Fruit fly (Drosophila melanogaster) whole organism, embryonic: ENCODE measurements around the gene CG31926.
A peak's percentile ranks its signal among the peaks of the same experiment; 100 is the strongest.

Source experiments
- CG10565 ChIP-seq: fragments of 200-800 bp; sonication (Bioruptor generic); optimal IDR thresholded peaks from 3 replicates; lab custom pipeline; 2016; ENCODE audit warnings: missing biosample characterization, mild to moderate bottlenecking, missing genetic modification characterization
- CG11560 ChIP-seq: fragments of 200-800 bp; sonication (Bioruptor generic); IDR thresholded peaks from 3 replicates; pipeline ENCODE4 v1.3.6; 2022; ENCODE audit warnings: missing biosample characterization, missing genetic modification characterization
- CG13775 ChIP-seq: fragments of 200-800 bp; sonication (Bioruptor generic); optimal IDR thresholded peaks from 3 replicates; lab custom pipeline; 2017; ENCODE audit warnings: missing biosample characterization, mild to moderate bottlenecking, missing genetic modification characterization
- CG14710 ChIP-seq: fragments of 200-800 bp; sonication (Bioruptor generic); optimal IDR thresholded peaks from 3 replicates; lab custom pipeline; 2019; ENCODE audit warnings: missing biosample characterization, mild to moderate bottlenecking, missing genetic modification characterization, moderate library complexity
- CG17802 ChIP-seq: fragments of 200-800 bp; sonication (Bioruptor generic); optimal IDR thresholded peaks from 2 replicates; lab custom pipeline; 2018; ENCODE audit warnings: missing biosample characterization, mild to moderate bottlenecking, missing genetic modification characterization, moderate library complexity
- CG18262 ChIP-seq: fragments of 200-800 bp; optimal IDR thresholded peaks from 3 replicates; lab custom pipeline; 2019; ENCODE audit warnings: missing biosample characterization, mild to moderate bottlenecking, missing genetic modification characterization, moderate library complexity
- CG1832 ChIP-seq: fragments of 200-800 bp; sonication (Bioruptor generic); optimal IDR thresholded peaks from 2 replicates; lab custom pipeline; 2017; ENCODE audit warnings: missing biosample characterization, mild to moderate bottlenecking, missing genetic modification characterization, inconsistent platforms
- CG2712 ChIP-seq: fragments of 200-800 bp; optimal IDR thresholded peaks from 3 replicates; lab custom pipeline; 2019; ENCODE audit warnings: missing biosample characterization, mild to moderate bottlenecking, missing genetic modification characterization, moderate library complexity
- CG30403 ChIP-seq: fragments of 200-800 bp; sonication (Bioruptor generic); optimal IDR thresholded peaks from 3 replicates; lab custom pipeline; 2016; ENCODE audit warnings: missing biosample characterization, missing genetic modification characterization
- CG31224 ChIP-seq: fragments of 200-800 bp; sonication (Bioruptor generic); IDR thresholded peaks from 2 replicates; pipeline ENCODE4 v1.3.6; 2022; ENCODE audit warnings: missing biosample characterization, missing genetic modification characterization
- CG32772 ChIP-seq: fragments of 200-800 bp; sonication (Bioruptor generic); IDR thresholded peaks from 2 replicates; pipeline ENCODE4 v1.3.6; 2022; ENCODE audit warnings: missing biosample characterization, missing genetic modification characterization
- CG3726 ChIP-seq: fragments of 200-800 bp; sonication (Bioruptor generic); IDR thresholded peaks from 3 replicates; pipeline ENCODE4, ENCODE4 v1.3.6; 2022; ENCODE audit warnings: missing biosample characterization, missing genetic modification characterization
- CG4424 ChIP-seq: fragments of 200-800 bp; sonication (Bioruptor generic); optimal IDR thresholded peaks from 3 replicates; lab custom pipeline; 2016; ENCODE audit warnings: missing biosample characterization, missing genetic modification characterization
- CG4707 ChIP-seq: fragments of 200-800 bp; sonication (Bioruptor generic); optimal IDR thresholded peaks from 2 replicates; lab custom pipeline; 2018; ENCODE audit warnings: missing biosample characterization, mild to moderate bottlenecking, missing genetic modification characterization, moderate library complexity
- CG4820 ChIP-seq: fragments of 200-800 bp; sonication (Bioruptor generic); optimal IDR thresholded peaks from 3 replicates; lab custom pipeline; 2016; ENCODE audit warnings: missing biosample characterization, missing genetic modification characterization
- CG6683 ChIP-seq: fragments of 200-800 bp; sonication (Bioruptor generic); optimal IDR thresholded peaks from 2 replicates; lab custom pipeline; 2017; ENCODE audit warnings: missing biosample characterization, mild to moderate bottlenecking, missing genetic modification characterization, missing genetic modification reagents
- CG7556 ChIP-seq: fragments of 200-800 bp; sonication (Bioruptor generic); optimal IDR thresholded peaks from 2 replicates; lab custom pipeline; 2017; ENCODE audit warnings: missing biosample characterization, mild to moderate bottlenecking, missing genetic modification characterization
- CG7745 ChIP-seq: fragments of 200-800 bp; sonication (Bioruptor generic); optimal IDR thresholded peaks from 2 replicates; lab custom pipeline; 2018; ENCODE audit warnings: missing biosample characterization, mild to moderate bottlenecking, missing genetic modification characterization, moderate library complexity
- CG9727 ChIP-seq: fragments of 200-800 bp; sonication (Bioruptor generic); optimal IDR thresholded peaks from 3 replicates; lab custom pipeline; 2017; ENCODE audit warnings: missing biosample characterization, mild to moderate bottlenecking, missing genetic modification characterization
- CkIIα-i1 ChIP-seq: fragments of 200-800 bp; sonication (Bioruptor generic); IDR thresholded peaks from 2 replicates; pipeline ENCODE4 v1.3.6; 2022; ENCODE audit warnings: missing biosample characterization, missing genetic modification characterization
- D19A ChIP-seq: fragments of 200-800 bp; optimal IDR thresholded peaks from 3 replicates; lab custom pipeline; 2019; ENCODE audit warnings: missing biosample characterization, mild to moderate bottlenecking, missing genetic modification characterization, moderate library complexity
- Dll ChIP-seq: fragments of 200-800 bp; sonication (Bioruptor generic); IDR thresholded peaks from 4 replicates; pipeline ENCODE4 v1.3.6; 2022; ENCODE audit warnings: missing biosample characterization, missing genetic modification characterization; ENCODE audit not compliant: partially characterized antibody
- H15 ChIP-seq: fragments of 200-800 bp; sonication (Bioruptor generic); IDR thresholded peaks from 3 replicates; pipeline ENCODE4 v1.3.6; 2022; ENCODE audit warnings: missing biosample characterization, missing genetic modification characterization
- H2.0 ChIP-seq: fragments of 200-800 bp; sonication (Bioruptor generic); IDR thresholded peaks from 2 replicates; pipeline ENCODE4 v1.3.6; 2022; ENCODE audit warnings: missing biosample characterization, missing genetic modification characterization
- HmgD ChIP-seq: fragments of 200-800 bp; sonication (Bioruptor generic); optimal IDR thresholded peaks from 3 replicates; lab custom pipeline; 2016; ENCODE audit warnings: missing biosample characterization, missing genetic modification characterization
- Hr3 ChIP-seq: fragments of 200-800 bp; sonication (Bioruptor generic); optimal IDR thresholded peaks from 3 replicates; lab custom pipeline; 2016; ENCODE audit warnings: missing biosample characterization, missing genetic modification characterization
- MTF-1 ChIP-seq: fragments of 200-800 bp; sonication (Bioruptor generic); optimal IDR thresholded peaks from 2 replicates; lab custom pipeline; 2018; ENCODE audit warnings: missing biosample characterization, mild to moderate bottlenecking, missing genetic modification characterization, borderline replicate concordance
- Mes4 ChIP-seq: fragments of 200-800 bp; sonication (Bioruptor generic); optimal IDR thresholded peaks from 2 replicates; lab custom pipeline; 2016; ENCODE audit warnings: missing biosample characterization, missing genetic modification characterization
- Poxn ChIP-seq: fragments of 200-800 bp; sonication (Bioruptor generic); IDR thresholded peaks from 2 replicates; pipeline ENCODE4 v1.3.6; 2022; ENCODE audit warnings: missing biosample characterization, missing genetic modification characterization
- Stat92E ChIP-seq, 3 experiments: fragments of >200 bp in 2 of 3; fragments of 200-800 bp in 1 of 3; sonication (Bioruptor generic) in 1 of 3; optimal IDR thresholded peaks; 2 replicates each; lab custom pipeline; 2017 to 2019; ENCODE audit warnings: missing biosample characterization in 3 of 3, missing genetic modification characterization in 3 of 3, mild to moderate bottlenecking in 1 of 3, moderate library complexity in 1 of 3
- amos ChIP-seq: fragments of 200-800 bp; sonication (Bioruptor generic); IDR thresholded peaks from 2 replicates; pipeline ENCODE4 v1.3.6; 2022; ENCODE audit warnings: missing biosample characterization, missing genetic modification characterization; ENCODE audit not compliant: partially characterized antibody
- ap ChIP-seq: fragments of 200-800 bp; sonication (Bioruptor generic); IDR thresholded peaks from 2 replicates; pipeline ENCODE4 v1.3.6; 2022; ENCODE audit warnings: missing biosample characterization, missing genetic modification characterization
- ato ChIP-seq: fragments of 200-800 bp; sonication (Bioruptor generic); IDR thresholded peaks from 2 replicates; pipeline ENCODE4 v1.3.6; 2022; ENCODE audit warnings: missing biosample characterization, missing genetic modification characterization; ENCODE audit not compliant: partially characterized antibody
- br ChIP-seq: fragments of >200 bp; optimal IDR thresholded peaks from 2 replicates; lab custom pipeline; 2017
- bsh ChIP-seq, 2 experiments: fragments of 200-800 bp; sonication (Bioruptor generic); optimal IDR thresholded peaks; 2 replicates each; lab custom pipeline; 2017 to 2018; ENCODE audit warnings: mild to moderate bottlenecking in 2 of 2, missing biosample characterization in 2 of 2, missing genetic modification characterization in 2 of 2, moderate library complexity in 1 of 2
- emc ChIP-seq: fragments of 200-800 bp; sonication (Bioruptor generic); optimal IDR thresholded peaks from 2 replicates; lab custom pipeline; 2016; ENCODE audit warnings: missing biosample characterization, missing genetic modification characterization
- ems ChIP-seq: fragments of 200-800 bp; sonication (Bioruptor generic); optimal IDR thresholded peaks from 3 replicates; lab custom pipeline; 2016; ENCODE audit warnings: missing biosample characterization, missing genetic modification characterization
- gcm2 ChIP-seq: fragments of 200-800 bp; sonication (Bioruptor generic); optimal IDR thresholded peaks from 2 replicates; lab custom pipeline; 2016; ENCODE audit warnings: missing biosample characterization, missing genetic modification characterization
- grau ChIP-seq: fragments of 200-800 bp; optimal IDR thresholded peaks from 3 replicates; lab custom pipeline; 2019; ENCODE audit warnings: missing biosample characterization, mild to moderate bottlenecking, missing genetic modification characterization, moderate library complexity
- gsb-n ChIP-seq: fragments of 200-800 bp; sonication (Bioruptor generic); optimal IDR thresholded peaks from 3 replicates; lab custom pipeline; 2018; ENCODE audit warnings: missing biosample characterization, mild to moderate bottlenecking, missing genetic modification characterization
- mld ChIP-seq: fragments of 200-800 bp; sonication (Bioruptor generic); IDR thresholded peaks from 3 replicates; pipeline ENCODE4 v1.3.6; 2022; ENCODE audit warnings: missing biosample characterization, missing genetic modification characterization; ENCODE audit not compliant: partially characterized antibody
- peb ChIP-seq: fragments of 200-800 bp; sonication (Bioruptor generic); IDR thresholded peaks from 2 replicates; pipeline ENCODE4 v1.3.6; 2022; ENCODE audit warnings: missing biosample characterization, missing genetic modification characterization
- phol ChIP-seq: fragments of 200-800 bp; sonication (Bioruptor generic); optimal IDR thresholded peaks from 3 replicates; lab custom pipeline; 2018; ENCODE audit warnings: missing biosample characterization, mild to moderate bottlenecking, missing genetic modification characterization, moderate library complexity
- pros ChIP-seq: fragments of 200-800 bp; sonication (Bioruptor generic); optimal IDR thresholded peaks from 3 replicates; lab custom pipeline; 2019; ENCODE audit warnings: missing biosample characterization, mild to moderate bottlenecking, missing genetic modification characterization, moderate library complexity
- seq ChIP-seq: fragments of 200-800 bp; sonication (Bioruptor generic); IDR thresholded peaks from 2 replicates; pipeline ENCODE4 v1.3.6; 2022; ENCODE audit warnings: missing biosample characterization, missing genetic modification characterization
- sisA ChIP-seq: fragments of 200-800 bp; sonication (Bioruptor generic); IDR thresholded peaks from 2 replicates; pipeline ENCODE4 v1.3.6; 2022; ENCODE audit warnings: missing biosample characterization, missing genetic modification characterization
- sna ChIP-seq: fragments of 200-800 bp; sonication (Bioruptor generic); IDR thresholded peaks from 2 replicates; pipeline ENCODE4 v1.3.6; 2022; ENCODE audit warnings: missing biosample characterization, missing genetic modification characterization; ENCODE audit not compliant: partially characterized antibody
- tio ChIP-seq: fragments of 200-800 bp; sonication (Bioruptor generic); optimal IDR thresholded peaks from 2 replicates; lab custom pipeline; 2017; ENCODE audit warnings: missing biosample characterization, missing genetic modification characterization, inconsistent platforms
- wdn ChIP-seq: fragments of 200-800 bp; sonication (Bioruptor generic); IDR thresholded peaks from 2 replicates; pipeline ENCODE4 v1.3.6; 2022; ENCODE audit warnings: missing biosample characterization, missing genetic modification characterization
- z ChIP-seq: fragments of 200-800 bp; sonication (Bioruptor generic); IDR thresholded peaks from 3 replicates; pipeline ENCODE4 v1.3.6; 2022; ENCODE audit warnings: missing biosample characterization, missing genetic modification characterization
- zfh2 ChIP-seq: fragments of 200-800 bp; sonication (Bioruptor generic); optimal IDR thresholded peaks from 2 replicates; lab custom pipeline; 2016; ENCODE audit warnings: missing biosample characterization, missing genetic modification characterization

The CG31926 gene

DNA sequence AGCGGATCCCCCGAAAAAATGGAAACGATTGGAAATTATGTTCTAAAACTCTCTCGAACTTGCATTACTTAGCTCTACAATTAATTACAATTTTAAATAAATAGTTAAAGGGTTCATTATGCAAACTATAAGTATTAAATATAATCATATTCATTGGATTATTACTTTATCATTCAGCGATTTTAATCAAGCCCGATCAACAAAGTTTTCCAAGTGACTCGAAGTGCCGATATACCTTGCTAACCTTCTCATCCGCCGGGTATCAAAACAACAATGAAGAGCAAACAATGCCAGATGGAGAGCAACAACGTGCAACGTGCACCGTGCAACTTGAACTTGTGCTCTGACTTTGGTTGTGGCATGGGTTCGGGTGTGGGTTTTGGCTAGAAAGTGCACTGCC is 39.0 kb upstream of the CG31926 start (continued):
- TF ChIP-seq gcm2 (GFP tag; lab: Kevin White, UChicago) (no peak), Mes4 (GFP tag; lab: Kevin White, UChicago) (no peak), CG1832 (GFP tag; lab: Kevin White, UChicago) (no peak), CG7556 (peak; percentile 18), CG4424 (GFP tag; lab: Kevin White, UChicago) (peak; percentile 80), CG2712 (peak; percentile 89), CG10565 (GFP tag; lab: Kevin White, UChicago) (no peak), phol (tag; lab: Kevin White, UChicago) (peak; percentile 78), CG13775 (GFP tag; lab: Kevin White, UChicago) (peak; percentile 28), ems (GFP tag; lab: Kevin White, UChicago) (no peak), H2.0 (peak; percentile 45), wdn (GFP tag; lab: Robert Waterston, UW) (no peak), MTF-1 (GFP tag; lab: Kevin White, UChicago) (peak; percentile 24), zfh2 (GFP tag; lab: Kevin White, UChicago) (no peak), CG32772 (GFP tag; lab: Robert Waterston, UW) (peak; percentile 61), CG30403 (GFP tag; lab: Kevin White, UChicago) (peak; percentile 29), Dll (GFP tag; lab: Robert Waterston, UW) (no peak), seq (GFP tag; lab: Robert Waterston, UW) (no peak), CG17802 (no peak), peb (GFP tag; lab: Robert Waterston, UW) (peak; percentile 27), CG6683 (GFP tag; lab: Kevin White, UChicago) (no peak), CG4820 (peak; percentile 50), pros (GFP tag; lab: Kevin White, UChicago) (no peak), CG14710 (tag; lab: Kevin White, UChicago) (peak; percentile 71), grau (tag; lab: Kevin White, UChicago) (peak; percentile 55), bsh (GFP tag; optimal IDR thresholded peaks at IDR 0.05; lab: Kevin White, UChicago) (peak; percentile 2 to 82), mld (GFP tag; lab: Robert Waterston, UW) (no peak), HmgD (GFP tag; lab: Kevin White, UChicago) (no peak), Hr3 (peak; percentile 28), CkIIα-i1 (GFP tag; lab: Robert Waterston, UW) (no peak), sna (GFP tag; lab: Robert Waterston, UW) (no peak), sisA (GFP tag; lab: Robert Waterston, UW) (no peak; the same call in 1 of the 2 replicates), CG31224 (0 out of 2 replicates have a peak, but pooled peaks have one; percentile 8), tio (no peak), CG7745 (tag; lab: Kevin White, UChicago) (no peak), CG4707 (GFP tag; lab: Kevin White, UChicago) (no peak), Poxn (GFP tag; lab: Robert Waterston, UW) (no peak), CG11560 (tag; lab: Robert Waterston, UW) (no peak), H15 (GFP tag; lab: Robert Waterston, UW) (peak; percentile 36; the same call in 1 of the 3 replicates), CG9727 (GFP tag; lab: Kevin White, UChicago) (peak; percentile 72), amos (GFP tag; lab: Robert Waterston, UW) (no peak), Stat92E (GFP tag; optimal IDR thresholded peaks at IDR 0.05; lab: Kevin White, UChicago) (peak in 1 of 3 experiments; percentile 42), emc (no peak), ap (GFP tag; lab: Robert Waterston, UW) (no peak), z (GFP tag; lab: Robert Waterston, UW) (no peak), CG3726 (no peak), gsb-n (peak; percentile 64), CG18262 (tag; lab: Kevin White, UChicago) (peak; percentile 88), br (lab: Kevin White, UChicago) (no peak), ato (GFP tag; lab: Robert Waterston, UW) (no peak), D19A (peak; percentile 66)
